Worm (Caenorhabditis elegans) whole organism, mixed stage, embryonic: ENCODE measurements around the gene ceh-32.

Source experiments
- bed-3 ChIP-seq: fragments of 200-800 bp; sonication (Bioruptor generic); optimal IDR thresholded peaks from 3 replicates; lab custom pipeline; 2018; ENCODE audit warnings: mild to moderate bottlenecking, missing genetic modification characterization, moderate library complexity, missing compliant biosample characterization
- blmp-1 ChIP-seq: fragments of 150-350 bp; optimal IDR thresholded peaks from 2 replicates; lab custom pipeline; 2014; ENCODE audit warnings: missing biosample characterization, missing genetic modification characterization
- hlh-1 ChIP-seq: fragments of 150-350 bp; optimal IDR thresholded peaks from 2 replicates; lab custom pipeline; 2014; ENCODE audit warnings: missing biosample characterization, missing genetic modification reagents, missing genetic modification characterization
- lin-13 ChIP-seq: fragments of 150-350 bp; optimal IDR thresholded peaks from 2 replicates; lab custom pipeline; 2014; ENCODE audit warnings: missing biosample characterization, missing genetic modification characterization
- mep-1 ChIP-seq: fragments of 150-350 bp; optimal IDR thresholded peaks from 2 replicates; lab custom pipeline; 2017; ENCODE audit warnings: missing biosample characterization, missing genetic modification reagents, missing genetic modification characterization, inconsistent platforms
- nhr-2 ChIP-seq: fragments of 150-350 bp; optimal IDR thresholded peaks from 2 replicates; lab custom pipeline; 2014; ENCODE audit warnings: missing biosample characterization, missing genetic modification characterization
- nhr-237 ChIP-seq: fragments of 150-350 bp; optimal IDR thresholded peaks from 2 replicates; lab custom pipeline; 2014; ENCODE audit warnings: missing biosample characterization, missing genetic modification characterization
- nhr-28 ChIP-seq: fragments of 150-350 bp; optimal IDR thresholded peaks from 2 replicates; lab custom pipeline; 2014; ENCODE audit warnings: missing biosample characterization, missing genetic modification characterization
- nhr-76 ChIP-seq: sonication (generic microtip); optimal IDR thresholded peaks from 2 replicates; lab custom pipeline; 2017; ENCODE audit warnings: missing biosample characterization, missing genetic modification characterization
- sem-2 ChIP-seq: fragments of 200-800 bp; sonication (Bioruptor generic); optimal IDR thresholded peaks from 2 replicates; lab custom pipeline; 2018; ENCODE audit warnings: mild to moderate bottlenecking, missing genetic modification characterization, missing compliant biosample characterization
- sptf-1 ChIP-seq: sonication (generic microtip); optimal IDR thresholded peaks from 2 replicates; lab custom pipeline; 2017; ENCODE audit warnings: mild to moderate bottlenecking, missing genetic modification characterization, moderate library complexity, missing compliant biosample characterization
- unc-120 ChIP-seq: sonication (generic microtip); optimal IDR thresholded peaks from 2 replicates; lab custom pipeline; 2017; ENCODE audit warnings: missing genetic modification characterization, missing compliant biosample characterization; ENCODE audit not compliant: poor library complexity, severe bottlenecking
- unc-62 ChIP-seq: fragments of 150-350 bp; optimal IDR thresholded peaks from 2 replicates; lab custom pipeline; 2014; ENCODE audit warnings: missing biosample characterization, missing genetic modification reagents, missing genetic modification characterization

DNA sequence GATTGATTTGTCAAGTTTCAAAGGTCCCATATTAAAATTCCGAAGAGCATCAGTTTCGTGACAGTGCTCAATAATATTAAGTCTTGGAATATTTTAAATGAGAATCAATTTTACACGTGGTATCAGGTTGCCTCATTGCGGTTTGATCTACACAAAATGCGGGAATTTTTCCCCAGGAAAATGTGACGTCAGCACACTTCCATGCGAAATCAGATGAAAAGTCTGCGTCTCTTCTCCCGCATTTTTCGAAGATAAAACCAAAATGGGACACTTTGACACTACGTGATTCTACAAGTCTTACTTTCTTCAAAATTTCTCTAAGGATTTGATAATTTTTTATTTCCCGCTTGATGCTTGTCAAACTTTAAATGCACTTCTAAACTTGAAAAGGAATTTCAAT is 17.7 kb upstream of the ceh-32 start:
- no peak for TF ChIP-seq bed-3 (GFP tag; lab: Kevin White, UChicago)
- no peak for TF ChIP-seq lin-13 (tag; lab: Kevin White, UChicago)
- TF ChIP-seq nhr-2 (tag; lab: Kevin White, UChicago): no peak
- no peak for TF ChIP-seq nhr-76 (tag; lab: Kevin White, UChicago)
- TF ChIP-seq unc-62 (GFP tag; lab: Kevin White, UChicago): no peak
- TF ChIP-seq blmp-1: no peak
- no peak for TF ChIP-seq nhr-237
- no peak for TF ChIP-seq nhr-28 (tag; lab: Kevin White, UChicago)
- TF ChIP-seq sem-2 (GFP tag; lab: Kevin White, UChicago): no peak
- no peak for TF ChIP-seq hlh-1 (tag; lab: Kevin White, UChicago)
- no peak for TF ChIP-seq mep-1 (tag; lab: Kevin White, UChicago)
- no peak for TF ChIP-seq sptf-1 (tag; lab: Kevin White, UChicago)
- TF ChIP-seq unc-120 (tag; lab: Kevin White, UChicago): no peak
